Worm (Caenorhabditis elegans) whole organism, L2 larva: Measurements from ENCODE around the gene Y48B6A.13.

Experiments used
- ZK546.5 ChIP-seq: sonication (generic microtip); optimal IDR thresholded peaks from 2 replicates; lab custom pipeline; 2017; ENCODE audit warnings: missing biosample characterization, missing genetic modification characterization
- aly-2 ChIP-seq: fragments of 150-350 bp; optimal IDR thresholded peaks from 2 replicates; lab custom pipeline; 2014; ENCODE audit warnings: missing biosample characterization, missing genetic modification characterization
- ama-1 ChIP-seq: fragments of 150-350 bp; optimal IDR thresholded peaks from 2 replicates; lab custom pipeline; 2018; ENCODE audit warnings: inconsistent platforms
- ceh-82 ChIP-seq: fragments of 150-350 bp; optimal IDR thresholded peaks from 2 replicates; lab custom pipeline; 2014; ENCODE audit warnings: missing biosample characterization, missing genetic modification characterization
- lsy-2 ChIP-seq, 2 experiments: fragments of 150-350 bp in 1 of 2; sonication (generic microtip) in 1 of 2; optimal IDR thresholded peaks; 2 replicates each; lab custom pipeline; 2014 to 2017; ENCODE audit warnings: missing biosample characterization in 2 of 2, missing genetic modification characterization in 2 of 2
- nhr-129 ChIP-seq: fragments of 150-350 bp; optimal IDR thresholded peaks from 2 replicates; lab custom pipeline; 2014; ENCODE audit warnings: missing biosample characterization, missing genetic modification characterization
- nhr-23 ChIP-seq: fragments of 150-350 bp; optimal IDR thresholded peaks from 2 replicates; lab custom pipeline; 2014; ENCODE audit warnings: missing biosample characterization, missing genetic modification reagents, missing genetic modification characterization
- nhr-237 ChIP-seq: fragments of 150-350 bp; optimal IDR thresholded peaks from 2 replicates; lab custom pipeline; 2014; ENCODE audit warnings: missing biosample characterization, missing genetic modification characterization
- nhr-77 ChIP-seq: fragments of 150-350 bp; optimal IDR thresholded peaks from 2 replicates; lab custom pipeline; 2014; ENCODE audit warnings: missing biosample characterization, missing genetic modification characterization
- peb-1 ChIP-seq: fragments of 150-350 bp; optimal IDR thresholded peaks from 2 replicates; lab custom pipeline; 2014; ENCODE audit warnings: missing biosample characterization, missing genetic modification characterization
- unc-62 ChIP-seq: fragments of 150-350 bp; optimal IDR thresholded peaks from 2 replicates; lab custom pipeline; 2014; ENCODE audit warnings: missing biosample characterization, missing genetic modification reagents, missing genetic modification characterization
- ztf-1 ChIP-seq: fragments of 200-800 bp; sonication (Bioruptor generic); conservative IDR thresholded peaks from 2 replicates; pipeline ENCODE4 v1.3.6; 2022; ENCODE audit warnings: missing genetic modification characterization, missing compliant biosample characterization

DNA sequence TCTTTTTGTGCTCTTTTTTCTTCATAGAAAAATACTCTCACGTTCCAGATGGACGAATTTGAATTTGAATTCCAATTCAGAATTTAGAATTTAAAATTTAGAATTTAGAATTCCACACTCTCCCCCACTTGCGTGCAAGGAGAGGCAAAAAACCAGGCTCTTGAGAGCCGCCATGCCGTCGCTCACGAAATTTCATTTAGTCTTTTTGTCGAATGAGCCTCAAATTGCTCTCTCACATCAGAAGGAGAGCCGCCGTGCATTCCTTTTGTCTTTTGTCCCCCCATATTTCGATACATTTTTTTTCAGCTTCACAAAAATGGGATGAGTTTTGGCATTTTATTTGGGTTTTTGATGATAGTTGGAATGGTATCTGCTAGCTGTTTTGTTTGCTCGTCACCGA is 15.0 kb downstream of the Y48B6A.13 start, which contains the start of gene hot-7:
- TF ChIP-seq nhr-23 (no peak), ama-1 (lab: Kevin White, UChicago) (no peak), nhr-237 (tag; lab: Kevin White, UChicago) (no peak), ceh-82 (tag; lab: Kevin White, UChicago) (no peak), ZK546.5 (no peak), peb-1 (no peak), nhr-77 (tag; lab: Kevin White, UChicago) (no peak), nhr-129 (no peak), aly-2 (tag; lab: Kevin White, UChicago) (no peak), ztf-1 (GFP tag; lab: Robert Waterston, UW) (no peak), unc-62 (GFP tag; lab: Kevin White, UChicago) (no peak), lsy-2 (tag; optimal IDR thresholded peaks at IDR 0.05; lab: Kevin White, UChicago) (no peak)
